Fruit fly (Drosophila melanogaster): ENCODE measurements around the gene Mst36Fa.

The Mst36Fa gene

DNA sequence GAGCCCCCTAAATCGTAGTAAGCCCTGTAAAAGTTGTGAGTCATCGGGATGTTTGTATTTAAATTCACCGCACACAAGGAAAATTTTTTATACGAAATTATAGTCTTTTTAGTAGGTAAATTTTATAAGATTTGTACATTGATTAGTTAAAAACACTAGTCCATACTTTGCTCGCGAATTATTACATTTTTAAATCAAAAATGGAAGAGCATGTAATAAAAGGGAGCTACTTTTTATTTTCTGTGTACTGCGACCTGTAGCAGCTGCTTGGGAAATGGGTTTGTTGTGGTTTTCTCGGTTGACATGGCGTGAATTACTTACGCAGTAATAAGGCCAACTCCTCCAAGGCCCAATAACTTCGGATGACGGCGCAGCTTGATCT, 17.9 kb upstream of the Mst36Fa start (continued):
- TF ChIP-seq CG9215 (GFP tag; IDR thresholded peaks at IDR 0.05) (no peak), CG12659 (GFP tag; optimal IDR thresholded peaks at IDR 0.05) (no peak), unpg (GFP tag; optimal IDR thresholded peaks at IDR 0.05) (peak; percentile 72), HmgZ (tag; optimal IDR thresholded peaks at IDR 0.05) (no peak), CG12744 (GFP tag; optimal IDR thresholded peaks at IDR 0.05) (no peak), CG10209 (GFP tag; optimal IDR thresholded peaks at IDR 0.05) (peak; percentile 4), Dek (tag; optimal IDR thresholded peaks at IDR 0.05) (no peak), Ssrp (tag; optimal IDR thresholded peaks at IDR 0.05) (peak; percentile 22), CG6654 (GFP tag; optimal IDR thresholded peaks at IDR 0.05) (no peak), tin (GFP tag; optimal IDR thresholded peaks at IDR 0.05) (no peak), dmrt11E (tag; optimal IDR thresholded peaks at IDR 0.05) (peak; percentile 18), Atf-2 (GFP tag; optimal IDR thresholded peaks at IDR 0.05) (no peak), Mad (GFP tag; optimal IDR thresholded peaks at IDR 0.05) (peak; percentile 11), Hand (GFP tag; optimal IDR thresholded peaks at IDR 0.05) (no peak), Antp (GFP tag; optimal IDR thresholded peaks at IDR 0.05) (no peak), esg (GFP tag; conservative IDR thresholded peaks at IDR 0.05) (0 out of 2 replicates have a peak, but pooled peaks have one; percentile 18), hkb (optimal IDR thresholded peaks at IDR 0.05) (no peak), hkb (GFP tag; IDR thresholded peaks at IDR 0.05) (peak; percentile 63), run (tag; optimal IDR thresholded peaks at IDR 0.05) (no peak), phol (tag; optimal IDR thresholded peaks at IDR 0.05) (peak; percentile 19), CG11723 (GFP tag; optimal IDR thresholded peaks at IDR 0.05) (no peak), ssp (GFP tag; IDR thresholded peaks at IDR 0.05) (peak; percentile 30; the same call in 1 of the 2 replicates), CG3726 (GFP tag; IDR thresholded peaks at IDR 0.05) (no peak), CkIIα-i1 (GFP tag; IDR thresholded peaks at IDR 0.05) (no peak), Ada2b (GFP tag; IDR thresholded peaks at IDR 0.05) (peak; percentile 48; the same call in 1 of the 2 replicates), luna (GFP tag; optimal IDR thresholded peaks at IDR 0.05) (no peak), Vsx1 (GFP tag; optimal IDR thresholded peaks at IDR 0.05) (no peak), Scr (GFP tag; IDR thresholded peaks at IDR 0.05; ENCODE audit: partially characterized antibody) (no peak), CG11560 (tag; IDR thresholded peaks at IDR 0.05) (no peak), nerfin-2 (GFP tag; IDR thresholded peaks at IDR 0.05; ENCODE audit: partially characterized antibody) (no peak), CG1832 (GFP tag; optimal IDR thresholded peaks at IDR 0.05) (no peak), CG11398 (GFP tag; optimal IDR thresholded peaks at IDR 0.05) (no peak), HHEX (GFP tag; optimal IDR thresholded peaks at IDR 0.05) (no peak), slp2 (GFP tag; optimal IDR thresholded peaks at IDR 0.05) (no peak), D19A (tag; optimal IDR thresholded peaks at IDR 0.05) (no peak), prd (optimal IDR thresholded peaks at IDR 0.05) (no peak), prd (GFP tag; IDR thresholded peaks at IDR 0.05) (peak; percentile 43; the same call in 1 of the 3 replicates), CG10959 (GFP tag; IDR thresholded peaks at IDR 0.05) (no peak), Elba2 (GFP tag; optimal IDR thresholded peaks at IDR 0.05) (no peak), mam (GFP tag; optimal IDR thresholded peaks at IDR 0.05) (peak; percentile 6), CG13624 (GFP tag; optimal IDR thresholded peaks at IDR 0.05) (no peak), az2 (GFP tag; optimal IDR thresholded peaks at IDR 0.05) (peak; percentile 48), H2.0 (GFP tag; IDR thresholded peaks at IDR 0.05) (0 out of 2 replicates have a peak, but pooled peaks have one; percentile 27), btn (GFP tag; optimal IDR thresholded peaks at IDR 0.05) (no peak), CG15269 (tag; optimal IDR thresholded peaks at IDR 0.05) (peak; percentile 3), twi (tag; optimal IDR thresholded peaks at IDR 0.05) (no peak), CG11696 (GFP tag; IDR thresholded peaks at IDR 0.05) (peak; percentile 27; the same call in 1 of the 2 replicates), CG7372 (GFP tag; IDR thresholded peaks at IDR 0.05) (peak; percentile 57; the same call in 1 of the 2 replicates), grn (GFP tag; optimal IDR thresholded peaks at IDR 0.05) (no peak), CG3847 (GFP tag; IDR thresholded peaks at IDR 0.05) (peak; percentile 40), B-H2 (GFP tag; optimal IDR thresholded peaks at IDR 0.05) (no peak), GATAe (GFP tag; conservative IDR thresholded peaks at IDR 0.05) (no peak)

Measured in whole organism, embryonic.